Fruit fly (Drosophila melanogaster) whole organism, adult: ENCODE data around the gene CG15539.

Experiments
- cic ChIP-seq: fragments of 200-800 bp; sonication (Bioruptor generic); optimal IDR thresholded peaks from 2 replicates; lab custom pipeline; 2017; ENCODE audit warnings: missing biosample characterization, mild to moderate bottlenecking, missing genetic modification characterization, moderate library complexity
- kay ChIP-seq: fragments of 200-800 bp; sonication (Bioruptor generic); peaks from one replicate; lab custom pipeline; 2016; ENCODE audit warnings: missing biosample characterization, missing genetic modification characterization, borderline replicate concordance
- ovo ChIP-seq: fragments of 200-800 bp; sonication (Bioruptor generic); optimal IDR thresholded peaks from 2 replicates; lab custom pipeline; 2016; ENCODE audit warnings: missing biosample characterization, missing genetic modification characterization
- toe ChIP-seq: fragments of 200-800 bp; sonication (Bioruptor generic); optimal IDR thresholded peaks from 2 replicates; lab custom pipeline; 2016; ENCODE audit warnings: missing biosample characterization, missing genetic modification characterization

- TF ChIP-seq cic (GFP tag; lab: Kevin White, UChicago) (no peak), ovo (GFP tag; lab: Kevin White, UChicago) (no peak), kay (GFP tag; lab: Kevin White, UChicago) (no peak), toe (no peak)
Observed at dm6 chr3R:30460187-30460586, 45.6 kb upstream of the CG15539 start.
